ENCODE assay signal across 2 fruit fly cellular contexts in the genomic region with DNA sequence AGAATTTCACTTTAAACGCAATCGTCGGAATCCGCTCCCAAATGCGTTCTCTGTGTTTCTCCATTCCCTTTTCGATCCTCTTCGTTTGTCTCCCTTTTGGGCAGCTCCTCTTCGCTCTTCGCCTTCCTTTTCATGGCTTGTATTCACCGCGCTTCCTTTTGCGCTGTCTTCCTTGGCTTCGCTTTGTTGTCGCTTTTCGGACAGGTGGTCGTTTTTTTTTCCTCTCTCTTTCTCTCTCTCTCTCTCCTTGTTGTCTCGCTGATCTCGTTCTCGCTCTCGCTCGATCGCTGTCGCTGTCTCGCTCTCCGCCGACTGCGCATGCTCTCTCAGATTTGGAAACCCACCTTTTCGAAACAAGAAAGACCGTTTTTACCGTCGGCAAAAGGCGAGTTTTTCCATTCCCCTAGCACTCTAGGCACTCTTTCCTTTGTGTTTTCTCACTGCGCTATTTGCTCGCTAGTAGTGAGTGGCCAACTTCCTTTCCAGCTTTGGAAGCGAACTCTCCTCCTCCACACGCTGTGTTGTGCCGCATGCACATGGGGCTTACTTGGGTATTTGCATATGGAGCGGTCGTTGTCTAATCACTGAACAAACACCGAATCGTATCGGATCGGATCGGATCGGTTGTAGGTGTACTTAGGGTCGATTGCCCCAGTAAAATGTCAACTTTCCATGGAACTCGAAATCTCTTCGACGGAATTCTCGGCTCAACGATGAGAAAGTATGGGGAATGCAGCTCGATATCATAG.
TF ChIP-seq lines count a peak whose summit lies in the region.

No protein-coding gene starts in this region.

TF ChIP-seq in whole organism, embryonic, 481 proteins besides CTCF, POLR2A, EP300 and RAD21 (continued from another document and continues in another):
- TF ChIP-seq Hr51 (GFP tag; optimal IDR thresholded peaks at IDR 0.05; lab: Kevin White, UChicago) (peak in 1 of 2 experiments; percentile 3), Dad (GFP tag; optimal IDR thresholded peaks at IDR 0.05; lab: Kevin White, UChicago) (no peak), lab (GFP tag; optimal IDR thresholded peaks at IDR 0.05; lab: Kevin White, UChicago) (no peak), stc (GFP tag; IDR thresholded peaks at IDR 0.05; lab: Robert Waterston, UW) (no peak), H15 (GFP tag; IDR thresholded peaks at IDR 0.05; lab: Robert Waterston, UW) (no peak), CG8089 (GFP tag; optimal IDR thresholded peaks at IDR 0.05; lab: Kevin White, UChicago) (peak; percentile 12), Adf1 (GFP tag; IDR thresholded peaks at IDR 0.05; lab: Robert Waterston, UW) (peak; percentile 11; the same call in 1 of the 2 replicates), CG10543 (GFP tag; optimal IDR thresholded peaks at IDR 0.05; lab: Kevin White, UChicago) (no peak), chm (GFP tag; IDR thresholded peaks at IDR 0.05; lab: Robert Waterston, UW) (peak; percentile 54; the same call in 1 of the 2 replicates), gsb-n (tag; optimal IDR thresholded peaks at IDR 0.05; lab: Kevin White, UChicago) (peak; percentile 21), crol (GFP tag; IDR thresholded peaks at IDR 0.05; lab: Robert Waterston, UW) (no peak), zfh2 (GFP tag; optimal IDR thresholded peaks at IDR 0.05; lab: Kevin White, UChicago) (no peak), Lhr (GFP tag; optimal IDR thresholded peaks at IDR 0.05; lab: Kevin White, UChicago) (peak; percentile 1), CG5245 (GFP tag; optimal IDR thresholded peaks at IDR 0.05; lab: Kevin White, UChicago) (no peak), D (optimal IDR thresholded peaks at IDR 0.05; lab: Kevin White, UChicago) (no peak), D (GFP tag; optimal IDR thresholded peaks at IDR 0.05; lab: Kevin White, UChicago) (peak; percentile 50), Elba2 (GFP tag; optimal IDR thresholded peaks at IDR 0.05; lab: Kevin White, UChicago) (no peak), CG12659 (GFP tag; optimal IDR thresholded peaks at IDR 0.05; lab: Kevin White, UChicago) (no peak), ro (GFP tag; IDR thresholded peaks at IDR 0.05; lab: Robert Waterston, UW) (no peak), CG3995 (GFP tag; optimal IDR thresholded peaks at IDR 0.05; lab: Kevin White, UChicago) (no peak), Tbp (GFP tag; optimal IDR thresholded peaks at IDR 0.05; lab: Kevin White, UChicago) (no peak), CG13123 (GFP tag; optimal IDR thresholded peaks at IDR 0.05; lab: Kevin White, UChicago) (peak; percentile 3), kah (GFP tag; optimal IDR thresholded peaks at IDR 0.05; lab: Kevin White, UChicago) (peak; percentile 94), CG16863 (GFP tag; optimal IDR thresholded peaks at IDR 0.05; lab: Kevin White, UChicago) (peak; percentile 11), CG8290 (GFP tag; optimal IDR thresholded peaks at IDR 0.05; lab: Kevin White, UChicago) (peak; percentile 37), CG8290 (tag; optimal IDR thresholded peaks at IDR 0.05; lab: Kevin White, UChicago) (no peak), stwl (tag; optimal IDR thresholded peaks at IDR 0.05; lab: Kevin White, UChicago) (peak; percentile 0), ase (GFP tag; IDR thresholded peaks at IDR 0.05; lab: Robert Waterston, UW) (no peak), CG7357 (GFP tag; IDR thresholded peaks at IDR 0.05; lab: Robert Waterston, UW) (no peak), zen (tag; optimal IDR thresholded peaks at IDR 0.05; lab: Kevin White, UChicago) (peak; percentile 0), CG18476 (GFP tag; optimal IDR thresholded peaks at IDR 0.05; lab: Kevin White, UChicago) (no peak), Optix (GFP tag; IDR thresholded peaks at IDR 0.05; lab: Robert Waterston, UW) (no peak), CG10654 (GFP tag; optimal IDR thresholded peaks at IDR 0.05; lab: Kevin White, UChicago) (no peak), Side (GFP tag; optimal IDR thresholded peaks at IDR 0.05; lab: Kevin White, UChicago) (peak; percentile 51), run (tag; optimal IDR thresholded peaks at IDR 0.05; lab: Kevin White, UChicago) (no peak), Scr (GFP tag; IDR thresholded peaks at IDR 0.05; lab: Robert Waterston, UW; ENCODE audit: partially characterized antibody) (no peak), trem (tag; optimal IDR thresholded peaks at IDR 0.05; lab: Kevin White, UChicago) (no peak), CG12299 (tag; optimal IDR thresholded peaks at IDR 0.05; lab: Kevin White, UChicago) (no peak), Sry-δ (GFP tag; optimal IDR thresholded peaks at IDR 0.05; lab: Kevin White, UChicago) (no peak), aop (GFP tag; IDR thresholded peaks at IDR 0.05; lab: Robert Waterston, UW) (no peak), Hr78 (GFP tag; optimal IDR thresholded peaks at IDR 0.05; lab: Kevin White, UChicago) (peak in 1 of 2 experiments; percentile 18), pnt (GFP tag; optimal IDR thresholded peaks at IDR 0.05; lab: Kevin White, UChicago) (no peak), grn (GFP tag; optimal IDR thresholded peaks at IDR 0.05; lab: Kevin White, UChicago) (peak; percentile 67), onecut (GFP tag; IDR thresholded peaks at IDR 0.05; lab: Robert Waterston, UW) (no peak), CG17568 (GFP tag; optimal IDR thresholded peaks at IDR 0.05; lab: Kevin White, UChicago) (no peak), vvl (GFP tag; IDR thresholded peaks at IDR 0.05; lab: Robert Waterston, UW) (peak; percentile 32; the same call in 1 of the 2 replicates), nerfin-2 (GFP tag; IDR thresholded peaks at IDR 0.05; lab: Robert Waterston, UW; ENCODE audit: partially characterized antibody) (no peak), Fer1 (GFP tag; optimal IDR thresholded peaks at IDR 0.05; lab: Kevin White, UChicago) (no peak), Atf3 (GFP tag; optimal IDR thresholded peaks at IDR 0.05; lab: Kevin White, UChicago) (no peak), shn (GFP tag; optimal IDR thresholded peaks at IDR 0.05; lab: Kevin White, UChicago) (no peak), Oli (tag; optimal IDR thresholded peaks at IDR 0.05; lab: Kevin White, UChicago) (no peak), jumu (GFP tag; optimal IDR thresholded peaks at IDR 0.05; lab: Kevin White, UChicago) (no peak), CG33557 (GFP tag; optimal IDR thresholded peaks at IDR 0.05; lab: Kevin White, UChicago) (peak; percentile 24), ci (GFP tag; IDR thresholded peaks at IDR 0.05; lab: Robert Waterston, UW) (peak; percentile 39; the same call in 1 of the 3 replicates), CG2678 (tag; optimal IDR thresholded peaks at IDR 0.05; lab: Kevin White, UChicago) (peak; percentile 11), B-H1 (GFP tag; IDR thresholded peaks at IDR 0.05; lab: Robert Waterston, UW) (no peak), luna (GFP tag; optimal IDR thresholded peaks at IDR 0.05; lab: Kevin White, UChicago) (no peak), CG8388 (GFP tag; optimal IDR thresholded peaks at IDR 0.05; lab: Kevin White, UChicago) (no peak), Ssrp (tag; optimal IDR thresholded peaks at IDR 0.05; lab: Kevin White, UChicago) (no peak), oc (tag; optimal IDR thresholded peaks at IDR 0.05; lab: Kevin White, UChicago) (no peak), ems (GFP tag; optimal IDR thresholded peaks at IDR 0.05; lab: Kevin White, UChicago) (no peak), CG17361 (GFP tag; IDR thresholded peaks at IDR 0.05; lab: Robert Waterston, UW) (no peak), bsh (GFP tag; optimal IDR thresholded peaks at IDR 0.05; lab: Kevin White, UChicago) (peak in 1 of 2 experiments; percentile 20)

TF ChIP-seq in whole organism, prepupa, 60 proteins besides CTCF, POLR2A, EP300 and RAD21 (continued from another document):
- peak; percentile 75 for TF ChIP-seq fkh (GFP tag; optimal IDR thresholded peaks at IDR 0.05; lab: Kevin White, UChicago)
- TF ChIP-seq Smox (GFP tag; optimal IDR thresholded peaks at IDR 0.05; lab: Kevin White, UChicago): no peak
TF ChIP-seq in whole organism, prepupa: peak in this region for 9.
